Fruit fly (Drosophila melanogaster) whole organism, embryonic: Measurements from ENCODE around the gene CG2794.
A peak's percentile ranks its signal among the peaks of the same experiment; 100 is the strongest.

ENCODE experiments used
- Asciz ChIP-seq: fragments of 200-800 bp; sonication (Bioruptor generic); optimal IDR thresholded peaks from 2 replicates; lab custom pipeline; 2017; ENCODE audit warnings: missing biosample characterization, mild to moderate bottlenecking, missing genetic modification characterization, missing genetic modification reagents
- Bgb ChIP-seq: fragments of 200-800 bp; sonication (Bioruptor generic); IDR thresholded peaks from 2 replicates; pipeline ENCODE4 v1.3.6; 2022; ENCODE audit warnings: missing biosample characterization, missing genetic modification characterization; ENCODE audit not compliant: partially characterized antibody
- CG10565 ChIP-seq: fragments of 200-800 bp; sonication (Bioruptor generic); optimal IDR thresholded peaks from 3 replicates; lab custom pipeline; 2016; ENCODE audit warnings: missing biosample characterization, mild to moderate bottlenecking, missing genetic modification characterization
- CG12391 ChIP-seq: fragments of 200-800 bp; sonication (Bioruptor generic); optimal IDR thresholded peaks from 3 replicates; lab custom pipeline; 2018; ENCODE audit warnings: missing biosample characterization, mild to moderate bottlenecking, missing genetic modification characterization, moderate library complexity
- CG12659 ChIP-seq: fragments of 200-800 bp; sonication (Bioruptor generic); optimal IDR thresholded peaks from 3 replicates; lab custom pipeline; 2017; ENCODE audit warnings: mild to moderate bottlenecking, missing biosample characterization, missing genetic modification reagents, missing genetic modification characterization
- CG15601 ChIP-seq: fragments of 200-800 bp; sonication (Bioruptor generic); optimal IDR thresholded peaks from 3 replicates; lab custom pipeline; 2019; ENCODE audit warnings: missing biosample characterization, mild to moderate bottlenecking, missing genetic modification characterization, moderate library complexity
- CG16779 ChIP-seq: fragments of 200-800 bp; sonication (Bioruptor generic); IDR thresholded peaks from 2 replicates; pipeline ENCODE4 v1.3.6; 2022; ENCODE audit warnings: missing biosample characterization, missing genetic modification characterization
- CG17186 ChIP-seq: fragments of 200-800 bp; sonication (Bioruptor generic); optimal IDR thresholded peaks from 3 replicates; lab custom pipeline; 2017; ENCODE audit warnings: missing biosample characterization, missing genetic modification reagents, missing genetic modification characterization
- CG17568 ChIP-seq: fragments of 200-800 bp; sonication (Bioruptor generic); optimal IDR thresholded peaks from 2 replicates; lab custom pipeline; 2018; ENCODE audit warnings: missing biosample characterization, mild to moderate bottlenecking, missing genetic modification characterization, moderate library complexity
- CG17612 ChIP-seq: fragments of 200-800 bp; sonication (Bioruptor generic); IDR thresholded peaks from 2 replicates; pipeline ENCODE4 v1.3.6; 2022; ENCODE audit warnings: missing biosample characterization, missing genetic modification characterization
- CG18599 ChIP-seq: fragments of 200-800 bp; sonication (Bioruptor generic); optimal IDR thresholded peaks from 3 replicates; lab custom pipeline; 2017; ENCODE audit warnings: missing biosample characterization, missing genetic modification characterization, mild to moderate bottlenecking, moderate library complexity, missing genetic modification reagents
- CG31224 ChIP-seq: fragments of 200-800 bp; sonication (Bioruptor generic); IDR thresholded peaks from 2 replicates; pipeline ENCODE4 v1.3.6; 2022; ENCODE audit warnings: missing biosample characterization, missing genetic modification characterization
- CG31388 ChIP-seq: fragments of 200-800 bp; sonication (Bioruptor generic); optimal IDR thresholded peaks from 2 replicates; lab custom pipeline; 2016; ENCODE audit warnings: missing biosample characterization, missing genetic modification characterization
- CG34224 ChIP-seq: fragments of 200-800 bp; sonication (Bioruptor generic); IDR thresholded peaks from 3 replicates; pipeline ENCODE4 v1.3.6; 2022; ENCODE audit warnings: missing biosample characterization, missing genetic modification characterization; ENCODE audit not compliant: partially characterized antibody
- CG34376 ChIP-seq: fragments of 200-800 bp; sonication (Bioruptor generic); optimal IDR thresholded peaks from 2 replicates; lab custom pipeline; 2018; ENCODE audit warnings: missing biosample characterization, mild to moderate bottlenecking, missing genetic modification characterization
- CG3838 ChIP-seq: fragments of 200-800 bp; sonication (Bioruptor generic); optimal IDR thresholded peaks from 3 replicates; lab custom pipeline; 2016; ENCODE audit warnings: missing biosample characterization, missing genetic modification characterization
- CG42726 ChIP-seq: fragments of 200-800 bp; sonication (Bioruptor generic); IDR thresholded peaks from 2 replicates; pipeline ENCODE4 v1.3.6; 2022; ENCODE audit warnings: missing biosample characterization, missing genetic modification characterization; ENCODE audit not compliant: partially characterized antibody
- CG6689 ChIP-seq: fragments of 200-800 bp; sonication (Bioruptor generic); IDR thresholded peaks from 2 replicates; pipeline ENCODE4 v1.3.6; 2022; ENCODE audit warnings: missing biosample characterization, missing genetic modification characterization
- CG6813 ChIP-seq: fragments of 200-800 bp; sonication (Bioruptor generic); optimal IDR thresholded peaks from 2 replicates; lab custom pipeline; 2017; ENCODE audit warnings: missing biosample characterization, missing genetic modification characterization, mild to moderate bottlenecking, moderate library complexity, missing genetic modification reagents
- CG8281 ChIP-seq: fragments of 200-800 bp; sonication (Bioruptor generic); optimal IDR thresholded peaks from 2 replicates; lab custom pipeline; 2018; ENCODE audit warnings: missing biosample characterization, mild to moderate bottlenecking, missing genetic modification characterization, moderate library complexity
- CG8924 ChIP-seq: fragments of 200-800 bp; optimal IDR thresholded peaks from 3 replicates; lab custom pipeline; 2019; ENCODE audit warnings: missing biosample characterization, mild to moderate bottlenecking, missing genetic modification characterization, moderate library complexity
- CG8944 ChIP-seq: fragments of 200-800 bp; sonication (Bioruptor generic); optimal IDR thresholded peaks from 3 replicates; lab custom pipeline; 2016; ENCODE audit warnings: missing biosample characterization, missing genetic modification characterization
- CG9932 ChIP-seq: fragments of 200-800 bp; sonication (Bioruptor generic); IDR thresholded peaks from 2 replicates; pipeline ENCODE4 v1.3.6; 2022; ENCODE audit warnings: missing biosample characterization, missing genetic modification characterization
- CoRest ChIP-seq: fragments of 200-800 bp; sonication (Bioruptor generic); optimal IDR thresholded peaks from 3 replicates; lab custom pipeline; 2018; ENCODE audit warnings: missing biosample characterization, mild to moderate bottlenecking, missing genetic modification characterization, moderate library complexity
- Doc2 ChIP-seq: fragments of 200-800 bp; sonication (Bioruptor generic); IDR thresholded peaks from 2 replicates; pipeline ENCODE4 v1.3.6; 2022; ENCODE audit warnings: missing biosample characterization, missing genetic modification characterization
- Fer3 ChIP-seq: fragments of 200-800 bp; sonication (Bioruptor generic); optimal IDR thresholded peaks from 2 replicates; lab custom pipeline; 2018; ENCODE audit warnings: missing biosample characterization, mild to moderate bottlenecking, missing genetic modification characterization, moderate library complexity
- Gsc ChIP-seq: fragments of 200-800 bp; sonication (Bioruptor generic); IDR thresholded peaks from 2 replicates; pipeline ENCODE4 v1.3.6; 2022; ENCODE audit warnings: missing biosample characterization, missing genetic modification characterization
- HLH4C ChIP-seq: fragments of 200-800 bp; sonication (Bioruptor generic); IDR thresholded peaks from 3 replicates; pipeline ENCODE4 v1.3.6; 2022; ENCODE audit warnings: missing biosample characterization, missing genetic modification characterization; ENCODE audit not compliant: partially characterized antibody
- Jarid2 ChIP-seq: fragments of 200-800 bp; sonication (Bioruptor generic); optimal IDR thresholded peaks from 3 replicates; lab custom pipeline; 2017; ENCODE audit warnings: mild to moderate bottlenecking, missing biosample characterization, missing genetic modification reagents, missing genetic modification characterization
- Kr ChIP-seq: fragments of 200-800 bp; sonication (Bioruptor generic); optimal IDR thresholded peaks from 2 replicates; lab custom pipeline; 2017; ENCODE audit warnings: missing biosample characterization, mild to moderate bottlenecking, missing genetic modification characterization
- MBD-R2 ChIP-seq: fragments of 200-800 bp; sonication (Bioruptor generic); IDR thresholded peaks from 2 replicates; pipeline ENCODE4 v1.3.6; 2022; ENCODE audit warnings: missing biosample characterization, missing genetic modification characterization
- PHDP ChIP-seq: fragments of 200-800 bp; sonication (Bioruptor generic); optimal IDR thresholded peaks from 3 replicates; lab custom pipeline; 2018; ENCODE audit warnings: missing biosample characterization, mild to moderate bottlenecking, missing genetic modification characterization, moderate library complexity
- Side ChIP-seq: fragments of 200-800 bp; sonication (Bioruptor generic); optimal IDR thresholded peaks from 2 replicates; lab custom pipeline; 2016; ENCODE audit warnings: missing biosample characterization, missing genetic modification characterization
- bab2 ChIP-seq: fragments of 200-800 bp; sonication (Bioruptor generic); optimal IDR thresholded peaks from 2 replicates; lab custom pipeline; 2016; ENCODE audit warnings: missing biosample characterization, missing genetic modification characterization
- bbx ChIP-seq: fragments of 200-800 bp; sonication (Bioruptor generic); IDR thresholded peaks from 2 replicates; pipeline ENCODE4 v1.3.6; 2022; ENCODE audit warnings: missing biosample characterization, missing genetic modification characterization; ENCODE audit not compliant: partially characterized antibody
- cas ChIP-seq: fragments of 200-800 bp; sonication (Bioruptor generic); IDR thresholded peaks from 2 replicates; pipeline ENCODE4 v1.3.6; 2022; ENCODE audit warnings: missing biosample characterization, missing genetic modification characterization
- da ChIP-seq: fragments of 200-800 bp; sonication (Bioruptor generic); optimal IDR thresholded peaks from 2 replicates; lab custom pipeline; 2016; ENCODE audit warnings: missing biosample characterization, missing genetic modification characterization
- exex ChIP-seq: fragments of 200-800 bp; sonication (Bioruptor generic); optimal IDR thresholded peaks from 4 replicates; lab custom pipeline; 2018; ENCODE audit warnings: missing biosample characterization, mild to moderate bottlenecking, missing genetic modification characterization, moderate library complexity
- fd102C ChIP-seq: fragments of 200-800 bp; sonication (Bioruptor generic); optimal IDR thresholded peaks from 2 replicates; lab custom pipeline; 2018; ENCODE audit warnings: missing biosample characterization, mild to moderate bottlenecking, missing genetic modification characterization, moderate library complexity
- grn ChIP-seq: fragments of 200-800 bp; sonication (Bioruptor generic); optimal IDR thresholded peaks from 3 replicates; lab custom pipeline; 2017; ENCODE audit warnings: missing biosample characterization, missing genetic modification characterization
- org-1 ChIP-seq: fragments of 200-800 bp; sonication (Bioruptor generic); optimal IDR thresholded peaks from 2 replicates; lab custom pipeline; 2017; ENCODE audit warnings: missing biosample characterization, missing genetic modification characterization
- pho ChIP-seq: fragments of 200-800 bp; sonication (Bioruptor generic); optimal IDR thresholded peaks from 2 replicates; lab custom pipeline; 2016; ENCODE audit warnings: missing biosample characterization, missing genetic modification characterization
- repo ChIP-seq: fragments of 200-800 bp; sonication (Bioruptor generic); optimal IDR thresholded peaks from 2 replicates; lab custom pipeline; 2016; ENCODE audit warnings: missing biosample characterization, missing genetic modification characterization
- ro ChIP-seq: fragments of 200-800 bp; sonication (Bioruptor generic); IDR thresholded peaks from 2 replicates; pipeline ENCODE4 v1.3.6; 2022; ENCODE audit warnings: missing biosample characterization, missing genetic modification characterization
- stc ChIP-seq: fragments of 200-800 bp; sonication (Bioruptor generic); IDR thresholded peaks from 2 replicates; pipeline ENCODE4 v1.3.6; 2022; ENCODE audit warnings: missing biosample characterization, missing genetic modification characterization
- tin ChIP-seq: fragments of 200-800 bp; sonication (Bioruptor generic); optimal IDR thresholded peaks from 3 replicates; lab custom pipeline; 2016; ENCODE audit warnings: missing biosample characterization, missing genetic modification characterization
- tx ChIP-seq: fragments of 200-800 bp; sonication (Bioruptor generic); optimal IDR thresholded peaks from 2 replicates; lab custom pipeline; 2016; ENCODE audit warnings: missing biosample characterization, missing genetic modification characterization
- unc-4 ChIP-seq: fragments of 200-800 bp; sonication (Bioruptor generic); IDR thresholded peaks from 2 replicates; pipeline ENCODE4 v1.3.6; 2022; ENCODE audit warnings: missing biosample characterization, missing genetic modification characterization; ENCODE audit not compliant: partially characterized antibody
- vnd ChIP-seq: fragments of 200-800 bp; sonication (Bioruptor generic); IDR thresholded peaks from 3 replicates; pipeline ENCODE4 v1.3.6; 2022; ENCODE audit warnings: missing biosample characterization, missing genetic modification characterization; ENCODE audit not compliant: partially characterized antibody

Gene CG2794

DNA sequence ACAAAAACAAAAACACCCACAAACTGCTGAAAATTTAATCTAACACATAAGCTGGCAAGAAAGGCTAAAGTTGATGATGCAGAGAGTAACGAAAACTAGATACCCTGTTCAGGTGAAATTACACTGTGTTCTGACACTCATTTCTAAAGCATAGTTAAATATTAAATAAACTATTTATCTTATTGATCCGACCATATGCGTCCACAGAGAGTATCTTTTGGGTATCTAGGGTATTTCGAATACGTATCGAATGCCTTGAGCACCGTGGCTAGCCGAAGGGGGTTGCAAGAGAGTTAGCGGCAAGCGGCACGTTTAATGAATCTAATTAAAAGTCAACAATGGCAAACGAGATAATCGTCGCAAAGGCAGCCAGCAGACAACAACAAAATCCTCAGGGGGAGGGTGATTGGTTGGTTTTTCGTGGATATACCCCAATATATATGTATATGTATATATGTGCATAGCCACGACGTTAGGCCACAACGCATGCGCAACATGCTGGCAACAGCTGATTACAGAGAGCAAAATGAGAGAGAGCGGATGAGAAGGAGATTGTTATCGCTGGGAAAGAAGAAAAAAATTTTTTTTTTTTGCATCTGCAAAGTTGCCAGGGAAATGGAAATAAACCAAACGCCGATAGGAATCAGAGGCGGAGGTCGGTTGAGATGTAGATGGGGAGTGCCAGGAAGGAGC is 41.9 kb upstream of the CG2794 start (continued):
- TF ChIP-seq cas (GFP tag; lab: Robert Waterston, UW) (no peak), CG10565 (no peak), CG6813 (GFP tag; lab: Kevin White, UChicago) (peak; percentile 75), CG12659 (peak; percentile 61), Asciz (GFP tag; lab: Kevin White, UChicago) (peak; percentile 53), CG18599 (GFP tag; lab: Kevin White, UChicago) (peak; percentile 81), bab2 (GFP tag; lab: Kevin White, UChicago) (no peak), PHDP (tag; lab: Kevin White, UChicago) (peak; percentile 76), CoRest (tag; lab: Kevin White, UChicago) (peak; percentile 74), CG15601 (tag; lab: Kevin White, UChicago) (peak; percentile 1), da (no peak), CG12391 (tag; lab: Kevin White, UChicago) (peak; percentile 84), tx (GFP tag; lab: Kevin White, UChicago) (peak; percentile 18), CG17186 (peak; percentile 69), CG34376 (GFP tag; lab: Kevin White, UChicago) (no peak), stc (GFP tag; lab: Robert Waterston, UW) (peak; percentile 87), Doc2 (GFP tag; lab: Robert Waterston, UW) (no peak), ro (peak; percentile 27; the same call in 1 of the 2 replicates), org-1 (GFP tag; lab: Kevin White, UChicago) (peak; percentile 48), CG31388 (GFP tag; lab: Kevin White, UChicago) (no peak), grn (GFP tag; lab: Kevin White, UChicago) (no peak), fd102C (GFP tag; lab: Kevin White, UChicago) (peak; percentile 63), CG17568 (GFP tag; lab: Kevin White, UChicago) (peak; percentile 54), bbx (no peak), CG16779 (no peak), pho (GFP tag; lab: Kevin White, UChicago) (no peak), Kr (GFP tag; lab: Kevin White, UChicago) (peak; percentile 18), MBD-R2 (GFP tag; lab: Robert Waterston, UW) (peak; percentile 30; the same call in 1 of the 2 replicates), Jarid2 (GFP tag; lab: Kevin White, UChicago) (peak; percentile 61), CG8281 (tag; lab: Kevin White, UChicago) (peak; percentile 27), CG34224 (GFP tag; lab: Robert Waterston, UW) (no peak), tin (GFP tag; lab: Kevin White, UChicago) (peak; percentile 60), Side (peak; percentile 8), CG31224 (GFP tag; lab: Robert Waterston, UW) (peak; percentile 62), CG8944 (GFP tag; lab: Kevin White, UChicago) (peak; percentile 38), exex (tag; lab: Kevin White, UChicago) (peak; percentile 61), CG6689 (peak; percentile 89), CG42726 (no peak), CG9932 (GFP tag; lab: Robert Waterston, UW) (0 out of 2 replicates have a peak, but pooled peaks have one; percentile 13), Fer3 (tag; lab: Kevin White, UChicago) (peak; percentile 75), HLH4C (GFP tag; lab: Robert Waterston, UW) (no peak), Bgb (GFP tag; lab: Robert Waterston, UW) (no peak), Gsc (peak; percentile 72), CG17612 (GFP tag; lab: Robert Waterston, UW) (peak; percentile 37; the same call in 1 of the 2 replicates), unc-4 (GFP tag; lab: Robert Waterston, UW) (no peak), repo (peak; percentile 30), vnd (GFP tag; lab: Robert Waterston, UW) (no peak), CG8924 (tag; lab: Kevin White, UChicago) (peak; percentile 75), CG3838 (no peak)
